Worm (Caenorhabditis elegans) whole organism, L1 larva: ENCODE data around the gene spp-14.

Experiments used
- C04F5.9 ChIP-seq: sonication (generic microtip); optimal IDR thresholded peaks from 2 replicates; lab custom pipeline; 2016; ENCODE audit warnings: missing genetic modification characterization, missing compliant biosample characterization
- C16A3.4 ChIP-seq: fragments of 150-350 bp; optimal IDR thresholded peaks from 2 replicates; lab custom pipeline; 2014; ENCODE audit warnings: missing biosample characterization, missing genetic modification characterization
- F16B12.6 ChIP-seq: fragments of 150-350 bp; optimal IDR thresholded peaks from 2 replicates; lab custom pipeline; 2014; ENCODE audit warnings: missing biosample characterization, missing genetic modification characterization
- aha-1 ChIP-seq: fragments of 150-350 bp; optimal IDR thresholded peaks from 2 replicates; lab custom pipeline; 2014; ENCODE audit warnings: missing biosample characterization, missing genetic modification characterization
- blmp-1 ChIP-seq: fragments of 150-350 bp; optimal IDR thresholded peaks from 2 replicates; lab custom pipeline; 2014; ENCODE audit warnings: missing biosample characterization, missing genetic modification characterization
- ceh-8 ChIP-seq: fragments of 200-800 bp; sonication (Bioruptor generic); optimal IDR thresholded peaks from 2 replicates; lab custom pipeline; 2018; ENCODE audit warnings: mild to moderate bottlenecking, missing genetic modification characterization, moderate library complexity, missing compliant biosample characterization
- ces-1 ChIP-seq: fragments of 150-350 bp; optimal IDR thresholded peaks from 2 replicates; lab custom pipeline; 2014; ENCODE audit warnings: missing biosample characterization, missing genetic modification reagents, missing genetic modification characterization
- dpl-1 ChIP-seq, 3 experiments: fragments of 150-350 bp in 2 of 3; sonication (generic microtip) in 1 of 3; optimal IDR thresholded peaks; 2 replicates each; lab custom pipeline; 2014 to 2017; ENCODE audit warnings: missing biosample characterization in 3 of 3, missing genetic modification characterization in 3 of 3, missing genetic modification reagents in 3 of 3
- dsc-1 ChIP-seq: sonication (generic microtip); optimal IDR thresholded peaks from 2 replicates; lab custom pipeline; 2016; ENCODE audit warnings: mild to moderate bottlenecking, missing genetic modification characterization, missing compliant biosample characterization
- efl-1 ChIP-seq, 4 experiments: fragments of 150-350 bp; optimal IDR thresholded peaks in 3 of 4; peaks in 1 of 4; 1 replicate in 1 of 4; 2 replicates in 3 of 4; lab custom pipeline; 2014; ENCODE audit warnings: missing biosample characterization in 2 of 4, missing genetic modification characterization in 2 of 4, missing genetic modification reagents in 2 of 4
- elt-2 ChIP-seq: sonication (generic microtip); optimal IDR thresholded peaks from 2 replicates; lab custom pipeline; 2016; ENCODE audit warnings: missing genetic modification characterization, mild to moderate bottlenecking, inconsistent platforms, missing compliant biosample characterization, missing genetic modification reagents
- fkh-10 ChIP-seq: sonication (generic microtip); optimal IDR thresholded peaks from 2 replicates; lab custom pipeline; 2017; ENCODE audit warnings: missing biosample characterization, missing genetic modification reagents, missing genetic modification characterization
- fkh-4 ChIP-seq: sonication (generic microtip); optimal IDR thresholded peaks from 2 replicates; lab custom pipeline; 2016; ENCODE audit warnings: missing compliant biosample characterization, missing genetic modification characterization, borderline replicate concordance
- jun-1 ChIP-seq: fragments of 150-350 bp; optimal IDR thresholded peaks from 2 replicates; lab custom pipeline; 2014; ENCODE audit warnings: missing biosample characterization, missing genetic modification reagents, missing genetic modification characterization
- lin-14 ChIP-seq: fragments of 200-800 bp; sonication (Bioruptor generic); optimal IDR thresholded peaks from 2 replicates; lab custom pipeline; 2018; ENCODE audit warnings: mild to moderate bottlenecking, missing genetic modification characterization, moderate library complexity, missing compliant biosample characterization
- lin-35 ChIP-seq, 2 experiments: fragments of 150-350 bp; optimal IDR thresholded peaks; 2 replicates each; lab custom pipeline; 2014; ENCODE audit warnings: missing biosample characterization in 2 of 2, missing genetic modification characterization in 2 of 2, missing genetic modification reagents in 2 of 2
- lir-3 ChIP-seq: sonication (generic microtip); optimal IDR thresholded peaks from 2 replicates; lab custom pipeline; 2016; ENCODE audit warnings: mild to moderate bottlenecking, missing genetic modification characterization, moderate library complexity, missing compliant biosample characterization; ENCODE audit not compliant: poor library complexity
- mdl-1 ChIP-seq, 2 experiments: fragments of 150-350 bp; optimal IDR thresholded peaks; 2 replicates each; lab custom pipeline; 2014 to 2017; ENCODE audit warnings: missing biosample characterization in 2 of 2, missing genetic modification characterization in 2 of 2, inconsistent platforms in 1 of 2
- nhr-19 ChIP-seq: fragments of 200-800 bp; sonication (Bioruptor generic); conservative IDR thresholded peaks from 2 replicates; pipeline ENCODE4 v1.3.6; 2022; ENCODE audit warnings: missing genetic modification characterization, missing compliant biosample characterization
- nhr-20 ChIP-seq: sonication (generic microtip); optimal IDR thresholded peaks from 2 replicates; lab custom pipeline; 2016; ENCODE audit warnings: mild to moderate bottlenecking, missing genetic modification characterization, missing compliant biosample characterization
- nhr-71 ChIP-seq: sonication (generic microtip); optimal IDR thresholded peaks from 2 replicates; lab custom pipeline; 2016; ENCODE audit warnings: mild to moderate bottlenecking, missing genetic modification characterization, moderate library complexity, missing compliant biosample characterization
- nhr-85 ChIP-seq: sonication (generic microtip); peaks from one replicate; lab custom pipeline; 2016; ENCODE audit warnings: missing genetic modification characterization, inconsistent platforms, missing compliant biosample characterization
- nhr-90 ChIP-seq: sonication (generic microtip); optimal IDR thresholded peaks from 2 replicates; lab custom pipeline; 2016; ENCODE audit warnings: mild to moderate bottlenecking, missing genetic modification characterization, missing compliant biosample characterization; ENCODE audit not compliant: poor library complexity
- pax-3 ChIP-seq: fragments of 200-800 bp; sonication (Bioruptor generic); optimal IDR thresholded peaks from 2 replicates; lab custom pipeline; 2018; ENCODE audit warnings: mild to moderate bottlenecking, missing genetic modification characterization, moderate library complexity, missing compliant biosample characterization
- rnt-1 ChIP-seq: sonication (generic microtip); optimal IDR thresholded peaks from 2 replicates; lab custom pipeline; 2016; ENCODE audit warnings: mild to moderate bottlenecking, missing genetic modification characterization, moderate library complexity, missing compliant biosample characterization
- snpc-4 ChIP-seq: fragments of 150-350 bp; optimal IDR thresholded peaks from 2 replicates; lab custom pipeline; 2014; ENCODE audit warnings: missing biosample characterization, missing genetic modification characterization
- snu-23 ChIP-seq: sonication (generic microtip); optimal IDR thresholded peaks from 2 replicates; lab custom pipeline; 2016; ENCODE audit warnings: missing genetic modification characterization, missing compliant biosample characterization
- sox-4 ChIP-seq: sonication (generic microtip); optimal IDR thresholded peaks from 2 replicates; lab custom pipeline; 2016; ENCODE audit warnings: missing genetic modification characterization, missing compliant biosample characterization
- tlp-1 ChIP-seq: fragments of 150-350 bp; optimal IDR thresholded peaks from 2 replicates; lab custom pipeline; 2014; ENCODE audit warnings: missing biosample characterization, missing genetic modification characterization
- unc-130 ChIP-seq: fragments of 150-350 bp; optimal IDR thresholded peaks from 2 replicates; lab custom pipeline; 2017; ENCODE audit warnings: missing biosample characterization, missing genetic modification characterization, inconsistent platforms
- unc-86 ChIP-seq: sonication (generic microtip); optimal IDR thresholded peaks from 2 replicates; lab custom pipeline; 2016; ENCODE audit warnings: missing genetic modification characterization, missing compliant biosample characterization
- unc-98 ChIP-seq: fragments of 200-800 bp; sonication (Bioruptor generic); IDR thresholded peaks from 2 replicates; pipeline ENCODE4 v1.3.6; 2022; ENCODE audit warnings: missing genetic modification characterization, missing compliant biosample characterization
- xbp-1 ChIP-seq: sonication (generic microtip); optimal IDR thresholded peaks from 2 replicates; lab custom pipeline; 2016; ENCODE audit warnings: missing genetic modification characterization, missing compliant biosample characterization
- zip-4 ChIP-seq: fragments of 200-800 bp; sonication (Bioruptor generic); optimal IDR thresholded peaks from 2 replicates; lab custom pipeline; 2018; ENCODE audit warnings: mild to moderate bottlenecking, missing genetic modification characterization, moderate library complexity, missing compliant biosample characterization
- ztf-11 ChIP-seq, 2 experiments: sonication (generic microtip); optimal IDR thresholded peaks; 2 replicates each; lab custom pipeline; 2016 to 2017; ENCODE audit warnings: missing genetic modification characterization in 2 of 2, missing biosample characterization in 1 of 2, missing compliant biosample characterization in 1 of 2

Gene spp-14

DNA sequence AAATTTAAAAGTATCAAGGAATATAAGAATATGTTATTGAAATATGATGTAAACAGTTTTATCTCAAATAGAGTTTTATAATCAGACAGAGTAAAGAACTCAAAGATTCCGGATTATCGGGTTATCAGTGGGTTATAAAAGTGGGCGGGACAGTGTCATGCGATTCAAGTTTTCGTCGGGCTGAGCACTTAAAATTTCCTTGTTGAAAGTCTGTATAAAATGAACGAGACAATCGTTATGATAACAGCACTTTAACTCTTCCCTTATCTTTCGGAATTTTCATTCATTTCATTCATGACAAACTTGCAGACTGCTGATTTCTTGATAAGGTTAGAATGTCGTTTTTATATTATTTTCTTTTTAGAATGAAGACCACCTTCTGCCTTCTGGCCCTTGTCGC lies at the start of gene spp-14:
TSS of gene spp-14 (plus strand) at position 365 of the 400 bp plus-strand sequence.
- TF ChIP-seq dpl-1 (GFP tag; optimal IDR thresholded peaks at IDR 0.05; lab: Kevin White, UChicago) (no peak), sox-4 (tag; lab: Kevin White, UChicago) (no peak), nhr-71 (tag; lab: Kevin White, UChicago) (peak; percentile 49), jun-1 (tag; lab: Kevin White, UChicago) (peak; percentile 30), nhr-90 (tag; lab: Kevin White, UChicago) (peak; percentile 1), fkh-4 (tag; lab: Kevin White, UChicago) (no peak), nhr-85 (tag; lab: Kevin White, UChicago) (no peak), lir-3 (tag; lab: Kevin White, UChicago) (peak; percentile 19), lin-35 (GFP tag; optimal IDR thresholded peaks at IDR 0.05; lab: Kevin White, UChicago) (peak in 1 of 2 experiments; percentile 41), tlp-1 (peak; percentile 63), aha-1 (tag; lab: Kevin White, UChicago) (no peak), elt-2 (tag; lab: Kevin White, UChicago) (peak; percentile 99), lin-14 (peak; percentile 22), nhr-20 (tag; lab: Kevin White, UChicago) (peak; percentile 48), nhr-19 (GFP tag; lab: Robert Waterston, UW) (peak; percentile 29)

DNA sequence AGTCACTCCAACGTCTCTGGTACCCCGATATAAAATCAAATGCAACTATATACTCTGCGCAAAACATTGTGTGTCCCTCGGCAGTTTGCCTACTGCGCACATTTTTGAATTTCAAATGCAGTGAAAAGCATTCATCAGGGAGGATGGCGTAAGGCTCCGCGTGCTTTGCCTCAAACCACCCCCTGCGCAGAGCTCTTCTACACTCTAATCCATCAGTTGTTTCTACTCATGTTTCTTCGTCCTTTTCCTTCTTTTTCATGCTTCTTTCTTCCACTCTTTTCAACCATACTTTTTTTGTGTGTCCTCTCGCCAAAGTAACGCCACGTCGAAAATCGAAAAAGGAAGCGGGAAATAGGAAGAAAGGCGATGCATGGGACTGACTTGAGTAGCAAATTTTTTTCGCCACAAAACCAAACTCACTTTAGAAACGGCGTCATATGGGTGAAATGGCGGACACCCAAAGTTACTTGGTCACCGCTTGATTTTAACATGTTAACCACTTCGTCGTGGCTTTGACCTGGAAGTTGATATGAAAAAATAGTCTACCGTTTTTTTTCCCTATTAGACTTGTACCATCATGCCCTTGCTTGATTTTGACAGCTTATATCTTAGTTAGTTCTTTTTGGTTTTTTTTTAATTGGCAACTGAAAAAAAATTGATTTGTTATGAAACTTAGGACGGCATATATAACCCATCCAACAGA lies 47.2 kb upstream of the spp-14 start:
- no peak for TF ChIP-seq unc-98
- peak; percentile 6 for TF ChIP-seq unc-86 (tag; lab: Kevin White, UChicago)
- peak; percentile 68 for TF ChIP-seq lin-14
- TF ChIP-seq ceh-8 (GFP tag; lab: Kevin White, UChicago), result peak; percentile 2
- TF ChIP-seq fkh-10 (GFP tag; lab: Kevin White, UChicago), result peak; percentile 9

DNA sequence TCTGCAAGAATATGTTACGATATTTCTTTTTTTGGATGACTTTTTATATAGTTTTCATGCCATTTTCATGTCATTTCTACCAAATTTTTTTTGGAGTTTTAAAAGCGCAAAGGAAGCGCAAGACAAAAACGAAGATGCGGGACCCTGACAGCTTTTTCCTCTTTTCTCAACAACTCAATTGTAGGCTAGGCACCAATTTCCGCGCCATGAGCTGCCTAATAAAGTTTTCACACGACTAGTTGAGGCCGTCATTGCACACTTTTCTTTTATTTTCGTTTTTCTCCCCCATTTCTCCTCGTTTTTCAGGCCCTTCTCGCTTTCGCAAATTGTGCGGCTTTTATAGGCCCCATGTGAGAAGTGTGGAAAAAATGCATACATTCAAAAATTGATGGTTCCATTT lies 45.9 kb upstream of the spp-14 start:
- TF ChIP-seq ces-1 (GFP tag; lab: Kevin White, UChicago), result peak; percentile 37
- TF ChIP-seq C16A3.4, result no peak
- TF ChIP-seq lin-14, result peak; percentile 67
- TF ChIP-seq ceh-8 (GFP tag; lab: Kevin White, UChicago), result no peak
- peak; percentile 78 for TF ChIP-seq fkh-10 (GFP tag; lab: Kevin White, UChicago)

DNA sequence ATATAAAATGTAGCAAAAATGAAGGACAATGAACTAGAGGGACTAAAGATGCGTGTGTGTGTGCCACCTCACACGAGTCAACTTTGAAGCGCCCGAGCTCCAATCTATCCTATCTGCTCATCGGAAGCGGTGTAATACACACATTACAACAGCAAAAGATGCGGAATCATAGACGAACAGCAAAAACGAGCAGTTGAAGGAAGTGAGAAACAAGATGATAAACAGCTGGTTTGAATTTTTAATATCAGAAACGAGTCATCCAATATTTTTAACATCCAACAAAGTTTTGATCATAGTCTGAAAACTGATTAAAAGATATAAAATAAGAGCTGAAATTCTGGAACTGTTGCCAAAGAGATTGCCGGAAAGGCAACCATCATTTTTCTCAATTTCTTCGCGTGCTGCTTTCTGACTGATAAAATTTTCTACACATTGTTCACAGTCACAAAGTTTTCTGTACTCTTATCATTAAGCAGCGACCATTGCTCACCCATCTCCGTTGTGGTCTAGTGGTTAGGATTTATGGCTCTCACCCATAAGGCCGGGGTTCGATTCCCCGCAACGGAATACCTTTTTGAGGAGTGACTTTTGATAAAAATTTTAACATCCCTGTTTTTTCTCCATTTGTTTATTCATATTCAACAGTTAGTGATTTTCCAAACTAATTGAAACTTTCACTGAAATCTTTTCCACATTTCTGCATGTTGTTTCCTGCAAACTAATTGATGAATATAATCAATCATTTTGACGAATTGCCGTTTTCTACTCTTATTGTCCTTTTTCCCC lies 45.0 kb upstream of the spp-14 start, which contains the start of gene stn-2:
TSS of gene stn-2 (minus strand) at position 75 of the 786 bp plus-strand sequence.
- peak; percentile 34 for TF ChIP-seq lin-14
- TF ChIP-seq F16B12.6, result no peak
- TF ChIP-seq snpc-4, result no peak
- TF ChIP-seq pax-3, result no peak
- no peak for TF ChIP-seq efl-1 (optimal IDR thresholded peaks at IDR 0.05; lab: Kevin White, UChicago)
- TF ChIP-seq efl-1 (GFP tag; optimal IDR thresholded peaks at IDR 0.05 in 1 of 2; lab: Kevin White, UChicago), result peak in 1 of 2 experiments; percentile 8
- peak in 1 of 2 experiments; percentile 36 for TF ChIP-seq lin-35 (GFP tag; optimal IDR thresholded peaks at IDR 0.05; lab: Kevin White, UChicago)
- no peak for TF ChIP-seq C04F5.9 (tag; lab: Kevin White, UChicago)
- peak; percentile 26 for TF ChIP-seq nhr-71 (tag; lab: Kevin White, UChicago)
- TF ChIP-seq nhr-90 (tag; lab: Kevin White, UChicago), result peak; percentile 51
- peak; percentile 53 for TF ChIP-seq dsc-1 (tag; lab: Kevin White, UChicago)
- TF ChIP-seq zip-4 (GFP tag; lab: Kevin White, UChicago), result peak; percentile 1
- no peak for TF ChIP-seq xbp-1 (tag; lab: Kevin White, UChicago)
- peak; percentile 34 for TF ChIP-seq nhr-20 (tag; lab: Kevin White, UChicago)
- TF ChIP-seq ztf-11 (tag; optimal IDR thresholded peaks at IDR 0.05; lab: Kevin White, UChicago), result no peak
- TF ChIP-seq snu-23 (GFP tag; lab: Kevin White, UChicago), result peak; percentile 23
- no peak for TF ChIP-seq unc-130
- TF ChIP-seq nhr-19 (GFP tag; lab: Robert Waterston, UW), result peak; percentile 25; the same call in 1 of the 2 replicates
- peak; percentile 17 for TF ChIP-seq rnt-1 (tag; lab: Kevin White, UChicago)
- peak; percentile 17 for TF ChIP-seq blmp-1 (tag; lab: Kevin White, UChicago)
- TF ChIP-seq mdl-1 (tag; optimal IDR thresholded peaks at IDR 0.05; lab: Kevin White, UChicago), result peak in 1 of 2 experiments; percentile 9
